Worm (Caenorhabditis elegans): ENCODE measurements around the gene mnk-1.

ce11 chrII:10598039-10598438 lies 43.2 kb upstream of the mnk-1 start, which contains the start of gene C14A4.8:
- TF ChIP-seq him-1 (tag; optimal IDR thresholded peaks at IDR 0.05) (no peak), dao-5 (tag; optimal IDR thresholded peaks at IDR 0.05) (no peak)

Measured in whole organism, L4/young adult.